Worm (Caenorhabditis elegans): ENCODE measurements around the gene srg-5.

Gene srg-5

ce11 chrIII:6240528-6240927 is 23.8 kb downstream of the srg-5 start, which contains the start of gene T12A2.3:
TSS of gene T12A2.3 (plus strand) at chrIII:6240828.
- TF ChIP-seq snpc-4 (GFP tag; optimal IDR thresholded peaks at IDR 0.05) (no peak), snpc-4 (tag; optimal IDR thresholded peaks at IDR 0.05) (no peak), F39B2.1 (GFP tag; IDR thresholded peaks at IDR 0.05) (no peak), snpc-1.3 (tag; optimal IDR thresholded peaks at IDR 0.05; ENCODE audit: insufficient read depth) (no peak)

DNA sequence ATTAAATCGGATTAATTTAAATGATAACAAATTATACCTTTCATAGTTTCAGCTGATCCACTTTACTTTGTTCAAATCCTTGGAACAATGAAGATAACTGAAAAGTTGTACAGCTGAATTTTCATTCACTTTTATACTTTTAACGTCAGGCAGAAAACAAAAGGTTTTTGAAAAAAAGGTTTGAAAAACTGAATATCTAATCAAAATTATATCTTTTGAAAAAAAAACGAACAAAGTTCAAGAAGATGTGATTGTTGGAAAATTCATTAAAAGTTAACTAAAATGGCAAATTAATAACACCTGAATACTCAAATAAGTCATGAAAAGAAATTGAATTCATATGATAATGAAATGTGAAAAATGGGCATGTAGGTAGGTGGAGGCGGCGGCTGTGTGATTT is 27.7 kb downstream of the srg-5 start, which contains the start of gene T12A2.21:
T12A2.21 (minus strand) TSS at position 101 of the 400 bp plus-strand sequence.
- TF ChIP-seq nfyb-1 (GFP tag; IDR thresholded peaks at IDR 0.05) (no peak), madf-8 (GFP tag; conservative IDR thresholded peaks at IDR 0.05) (no peak), D2030.7 (GFP tag; IDR thresholded peaks at IDR 0.05) (no peak), K11D2.4 (GFP tag; IDR thresholded peaks at IDR 0.05) (no peak), hsf-1 (GFP tag; IDR thresholded peaks at IDR 0.05) (no peak), F57A8.1 (GFP tag; optimal IDR thresholded peaks at IDR 0.05) (no peak), B0019.2 (GFP tag; conservative IDR thresholded peaks at IDR 0.05) (no peak), gei-17 (GFP tag; optimal IDR thresholded peaks at IDR 0.05) (no peak), ceh-58 (GFP tag; IDR thresholded peaks at IDR 0.05) (no peak), ama-1 (optimal IDR thresholded peaks at IDR 0.05) (no peak), ama-1 (GFP tag; optimal IDR thresholded peaks at IDR 0.05) (no peak), dpl-1 (GFP tag; optimal IDR thresholded peaks at IDR 0.05) (no peak), hlh-12 (tag; optimal IDR thresholded peaks at IDR 0.05) (no peak), hmg-20 (GFP tag; IDR thresholded peaks at IDR 0.05) (no peak), Y53G8AR.9 (GFP tag; conservative IDR thresholded peaks at IDR 0.05) (no peak), sdz-38 (tag; optimal IDR thresholded peaks at IDR 0.05) (no peak), atf-7 (tag; optimal IDR thresholded peaks at IDR 0.05) (no peak), akir-1 (GFP tag; optimal IDR thresholded peaks at IDR 0.05) (no peak)

- TF ChIP-seq nhr-80 (tag; optimal IDR thresholded peaks at IDR 0.05) = peak; percentile 68
- no peak for TF ChIP-seq C06A6.2 (GFP tag; conservative IDR thresholded peaks at IDR 0.05)
- TF ChIP-seq hmg-1.2 (GFP tag; IDR thresholded peaks at IDR 0.05) = peak; percentile 68; the same call in 1 of the 2 replicates
Measured at ce11 chrIII:6231880-6232279, 32.5 kb downstream of the srg-5 start.

DNA sequence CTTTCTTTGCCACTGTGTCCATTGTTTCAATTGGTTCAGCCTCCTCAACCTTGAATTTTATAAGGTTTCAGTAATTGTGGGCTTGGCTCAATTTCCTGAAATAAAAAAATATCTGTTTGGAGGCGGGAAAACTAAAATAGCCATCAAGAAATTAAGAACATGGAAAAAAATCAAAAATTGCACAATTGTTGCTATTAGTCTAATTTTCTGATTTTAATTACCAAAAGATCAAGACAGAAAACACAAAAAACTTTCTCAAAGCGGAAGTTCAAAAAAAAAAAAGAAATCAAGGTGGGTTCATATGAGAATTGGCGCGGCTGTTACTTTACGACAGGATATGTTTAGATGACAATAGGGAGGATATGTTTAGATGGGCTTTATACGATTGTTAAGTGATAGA is 33.5 kb downstream of the srg-5 start, which contains the start of gene esyt-2:
esyt-2 (minus strand) TSS at position 101 of the 400 bp plus-strand sequence.
- TF ChIP-seq ekl-4 (GFP tag; IDR thresholded peaks at IDR 0.05) = no peak
- TF ChIP-seq ama-1 (optimal IDR thresholded peaks at IDR 0.05) = no peak
- TF ChIP-seq ama-1 (GFP tag; optimal IDR thresholded peaks at IDR 0.05) = no peak
- TF ChIP-seq nhr-27 (tag; optimal IDR thresholded peaks at IDR 0.05) = no peak
- TF ChIP-seq somi-1 (GFP tag; optimal IDR thresholded peaks at IDR 0.05) = no peak

DNA sequence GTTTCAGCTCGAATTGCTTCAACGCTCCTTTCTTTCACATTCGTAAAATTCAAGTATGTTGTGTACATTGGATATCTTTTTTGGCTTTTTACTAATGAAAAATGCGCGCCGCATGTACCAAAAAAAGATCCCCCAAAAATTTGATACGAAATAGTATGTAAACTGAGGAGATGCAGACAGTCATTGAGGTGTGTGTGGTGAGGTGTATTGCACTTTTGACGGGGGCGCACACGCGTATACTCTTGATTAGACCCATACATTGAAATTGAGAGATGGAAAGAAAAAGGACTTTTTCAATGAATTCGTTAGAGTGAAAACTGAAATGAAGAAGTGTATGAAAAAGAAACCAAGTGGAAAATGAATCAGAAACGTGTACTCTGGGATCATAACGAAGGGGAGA is 42.9 kb downstream of the srg-5 start:
- TF ChIP-seq hmg-1.2 (GFP tag; IDR thresholded peaks at IDR 0.05) (peak; percentile 82), cebp-2 (GFP tag; IDR thresholded peaks at IDR 0.05) (no peak)

ce11 chrIII:6216833-6217466 is 47.4 kb downstream of the srg-5 start, which contains the start of gene hot-4:
TSS of gene hot-4 (plus strand) at chrIII:6217416.
- TF ChIP-seq dpl-1 (GFP tag; optimal IDR thresholded peaks at IDR 0.05) = peak; percentile 19
- TF ChIP-seq madf-6 (GFP tag; IDR thresholded peaks at IDR 0.05) = peak; percentile 84
- TF ChIP-seq repo-1 (tag; optimal IDR thresholded peaks at IDR 0.05) = no peak
- no peak for TF ChIP-seq ceh-58 (GFP tag; IDR thresholded peaks at IDR 0.05)
- peak; percentile 31; the same call in 1 of the 2 replicates for TF ChIP-seq madf-8 (GFP tag; conservative IDR thresholded peaks at IDR 0.05)
- no peak for TF ChIP-seq ZK185.1 (tag; optimal IDR thresholded peaks at IDR 0.05; ENCODE audit: poor library complexity, severe bottlenecking)
- TF ChIP-seq ztf-28 (GFP tag; IDR thresholded peaks at IDR 0.05) = no peak
- TF ChIP-seq egl-18 (GFP tag; IDR thresholded peaks at IDR 0.05) = no peak
- TF ChIP-seq snpc-3.4 (tag; optimal IDR thresholded peaks at IDR 0.05) = no peak
- TF ChIP-seq pbrm-1 (GFP tag; IDR thresholded peaks at IDR 0.05) = no peak
- TF ChIP-seq tlf-1 (GFP tag; optimal IDR thresholded peaks at IDR 0.05) = no peak
- no peak for TF ChIP-seq nfya-2 (GFP tag; IDR thresholded peaks at IDR 0.05)
- TF ChIP-seq lin-54 (GFP tag; optimal IDR thresholded peaks at IDR 0.05) = no peak
- TF ChIP-seq die-1 (tag; optimal IDR thresholded peaks at IDR 0.05) = no peak
- TF ChIP-seq atf-7 (tag; optimal IDR thresholded peaks at IDR 0.05) = no peak
- TF ChIP-seq pha-4 (tag; optimal IDR thresholded peaks at IDR 0.05) = no peak
